Worm (Caenorhabditis elegans) whole organism, midembryonic: ENCODE data around the gene F36G9.15.

Source experiments
- T22C8.4 ChIP-seq: fragments of 200-800 bp; sonication (Bioruptor generic); IDR thresholded peaks from 2 replicates; pipeline ENCODE4 v1.3.6; 2022; ENCODE audit warnings: missing genetic modification characterization, missing compliant biosample characterization
- flt-1 ChIP-seq: fragments of 200-800 bp; sonication (Bioruptor generic); IDR thresholded peaks from 2 replicates; pipeline ENCODE4 v1.3.6; 2022; ENCODE audit warnings: missing genetic modification characterization, missing compliant biosample characterization
- klf-2 ChIP-seq: fragments of 200-800 bp; sonication (Bioruptor generic); conservative IDR thresholded peaks from 2 replicates; pipeline ENCODE4 v1.3.6; 2022; ENCODE audit warnings: missing genetic modification reagents, missing genetic modification characterization, missing compliant biosample characterization
- med-1 ChIP-seq: sonication (generic microtip); optimal IDR thresholded peaks from 2 replicates; lab custom pipeline; 2017; ENCODE audit warnings: missing genetic modification characterization, mild to moderate bottlenecking, missing compliant biosample characterization, antibody characterized with exemption, missing genetic modification reagents; ENCODE audit not compliant: insufficient read depth
- ref-1 ChIP-seq: fragments of 200-800 bp; sonication (Bioruptor generic); conservative IDR thresholded peaks from 2 replicates; pipeline ENCODE4 v1.3.6; 2022; ENCODE audit warnings: missing genetic modification reagents, missing genetic modification characterization, missing compliant biosample characterization
- tab-1 ChIP-seq: fragments of 200-800 bp; sonication (Bioruptor generic); IDR thresholded peaks from 2 replicates; pipeline ENCODE4 v1.3.6; 2022; ENCODE audit warnings: missing genetic modification characterization, missing compliant biosample characterization
- ztf-23 ChIP-seq: fragments of 200-800 bp; sonication (Bioruptor generic); IDR thresholded peaks from 2 replicates; pipeline ENCODE4 v1.3.6; 2022; ENCODE audit warnings: missing genetic modification reagents, missing genetic modification characterization, missing compliant biosample characterization

ce11 chrV:16020042-16020441 is 32.1 kb upstream of the F36G9.15 start, which contains the start of gene srx-44:
- TF ChIP-seq klf-2 (GFP tag; lab: Robert Waterston, UW) (no peak), T22C8.4 (GFP tag; lab: Robert Waterston, UW) (no peak), ztf-23 (GFP tag; lab: Robert Waterston, UW) (no peak), tab-1 (GFP tag; lab: Robert Waterston, UW) (no peak), flt-1 (GFP tag; lab: Robert Waterston, UW) (no peak), ref-1 (GFP tag; lab: Robert Waterston, UW) (no peak), med-1 (GFP tag; lab: Kevin White, UChicago) (no peak)
